Worm (Caenorhabditis elegans) whole organism, early embryonic: Measurements from ENCODE around the gene Y22D7AL.4.

Experiments
- aly-1 ChIP-seq: sonication (generic microtip); optimal IDR thresholded peaks from 2 replicates; lab custom pipeline; 2016; ENCODE audit warnings: missing genetic modification characterization, missing compliant biosample characterization
- ama-1 ChIP-seq: fragments of 150-350 bp; optimal IDR thresholded peaks from 2 replicates; lab custom pipeline; 2014
- flt-1 ChIP-seq: fragments of 200-800 bp; sonication (Bioruptor generic); IDR thresholded peaks from 2 replicates; pipeline ENCODE4 v1.3.6; 2022; ENCODE audit warnings: missing genetic modification characterization, missing compliant biosample characterization
- pes-1 ChIP-seq: fragments of 200-800 bp; sonication (Bioruptor generic); IDR thresholded peaks from 2 replicates; pipeline ENCODE4 v1.3.6; 2022; ENCODE audit warnings: missing genetic modification reagents, missing genetic modification characterization, missing compliant biosample characterization
- scrt-1 ChIP-seq: fragments of 200-800 bp; sonication (Bioruptor generic); IDR thresholded peaks from 2 replicates; pipeline ENCODE4 v1.3.6; 2022; ENCODE audit warnings: missing genetic modification characterization, missing compliant biosample characterization
- tbx-37 ChIP-seq: fragments of 200-800 bp; sonication (Bioruptor generic); conservative IDR thresholded peaks from 2 replicates; pipeline ENCODE4 v1.3.6; 2022; ENCODE audit warnings: missing genetic modification reagents, missing genetic modification characterization, missing compliant biosample characterization

- TF ChIP-seq ama-1 (lab: Kevin White, UChicago) (no peak), pes-1 (no peak), flt-1 (no peak), aly-1 (tag; lab: Kevin White, UChicago) (no peak), tbx-37 (GFP tag; lab: Robert Waterston, UW) (no peak), scrt-1 (no peak)
These were observed 46.3 kb upstream of the Y22D7AL.4 start for ce11 chrIII:1580142-1580541.
